Fruit fly (Drosophila melanogaster) whole organism, embryonic: ENCODE measurements around the gene CG42237.
A peak's percentile ranks its signal among the peaks of the same experiment; 100 is the strongest.

ENCODE experiments used
- BEAF-32 ChIP-seq: fragments of 200-800 bp; sonication (Bioruptor generic); optimal IDR thresholded peaks from 3 replicates; lab custom pipeline; 2017; ENCODE audit warnings: missing biosample characterization, missing genetic modification characterization, mild to moderate bottlenecking, moderate library complexity, missing genetic modification reagents
- CG10959 ChIP-seq: fragments of 200-800 bp; sonication (Bioruptor generic); IDR thresholded peaks from 2 replicates; pipeline ENCODE4 v1.3.6; 2022; ENCODE audit warnings: missing biosample characterization, missing genetic modification characterization
- CG11085 ChIP-seq: fragments of 200-800 bp; sonication (Bioruptor generic); IDR thresholded peaks from 2 replicates; pipeline ENCODE4 v1.3.6; 2022; ENCODE audit warnings: missing biosample characterization, missing genetic modification characterization
- CG12104 ChIP-seq: fragments of 200-800 bp; sonication (Bioruptor generic); optimal IDR thresholded peaks from 3 replicates; lab custom pipeline; 2016; ENCODE audit warnings: missing biosample characterization, missing genetic modification characterization
- CG12219 ChIP-seq: fragments of 200-800 bp; sonication (Bioruptor generic); optimal IDR thresholded peaks from 3 replicates; lab custom pipeline; 2018; ENCODE audit warnings: missing biosample characterization, mild to moderate bottlenecking, missing genetic modification characterization
- CG14860 ChIP-seq: fragments of 200-800 bp; sonication (Bioruptor generic); IDR thresholded peaks from 3 replicates; pipeline ENCODE4 v1.3.6; 2022; ENCODE audit warnings: missing biosample characterization, missing genetic modification characterization; ENCODE audit not compliant: partially characterized antibody
- CG16813 ChIP-seq: fragments of 200-800 bp; sonication (Bioruptor generic); IDR thresholded peaks from 3 replicates; pipeline ENCODE4 v1.3.6; 2022; ENCODE audit warnings: missing biosample characterization, missing genetic modification characterization; ENCODE audit not compliant: partially characterized antibody
- CG18476 ChIP-seq: fragments of 200-800 bp; sonication (Bioruptor generic); optimal IDR thresholded peaks from 2 replicates; lab custom pipeline; 2016; ENCODE audit warnings: missing biosample characterization, mild to moderate bottlenecking, missing genetic modification characterization
- CG2129 ChIP-seq: fragments of 200-800 bp; sonication (Bioruptor generic); IDR thresholded peaks from 2 replicates; pipeline ENCODE4 v1.3.6; 2022; ENCODE audit warnings: missing biosample characterization, missing genetic modification characterization; ENCODE audit not compliant: partially characterized antibody
- CG33557 ChIP-seq: fragments of 200-800 bp; sonication (Bioruptor generic); optimal IDR thresholded peaks from 2 replicates; lab custom pipeline; 2019; ENCODE audit warnings: missing biosample characterization, mild to moderate bottlenecking, missing genetic modification characterization, moderate library complexity
- CG34224 ChIP-seq: fragments of 200-800 bp; sonication (Bioruptor generic); IDR thresholded peaks from 3 replicates; pipeline ENCODE4 v1.3.6; 2022; ENCODE audit warnings: missing biosample characterization, missing genetic modification characterization; ENCODE audit not compliant: partially characterized antibody
- CG3847 ChIP-seq: fragments of 200-800 bp; sonication (Bioruptor generic); IDR thresholded peaks from 2 replicates; pipeline ENCODE4 v1.3.6; 2022; ENCODE audit warnings: missing biosample characterization, missing genetic modification characterization
- CG42726 ChIP-seq: fragments of 200-800 bp; sonication (Bioruptor generic); IDR thresholded peaks from 2 replicates; pipeline ENCODE4 v1.3.6; 2022; ENCODE audit warnings: missing biosample characterization, missing genetic modification characterization; ENCODE audit not compliant: partially characterized antibody
- CG4617 ChIP-seq: fragments of 200-800 bp; sonication (Bioruptor generic); optimal IDR thresholded peaks from 3 replicates; lab custom pipeline; 2016; ENCODE audit warnings: missing biosample characterization, missing genetic modification characterization, borderline replicate concordance
- CG6254 ChIP-seq: fragments of 200-800 bp; sonication (Bioruptor generic); optimal IDR thresholded peaks from 3 replicates; lab custom pipeline; 2017; ENCODE audit warnings: mild to moderate bottlenecking, missing biosample characterization, missing genetic modification reagents, missing genetic modification characterization
- CG7839 ChIP-seq: fragments of 200-800 bp; sonication (Bioruptor generic); optimal IDR thresholded peaks from 3 replicates; lab custom pipeline; 2018; ENCODE audit warnings: missing biosample characterization, mild to moderate bottlenecking, missing genetic modification characterization, moderate library complexity
- CG8290 ChIP-seq, 3 experiments: fragments of 200-800 bp; sonication (Bioruptor generic); optimal IDR thresholded peaks; 2 replicates each; lab custom pipeline; 2016 to 2019; ENCODE audit warnings: missing biosample characterization in 3 of 3, missing genetic modification characterization in 3 of 3, mild to moderate bottlenecking in 2 of 3, moderate library complexity in 1 of 3
- CG8478 ChIP-seq: fragments of >200 bp; optimal IDR thresholded peaks from 2 replicates; lab custom pipeline; 2018
- CG8765 ChIP-seq: fragments of 200-800 bp; sonication (Bioruptor generic); IDR thresholded peaks from 2 replicates; pipeline ENCODE4 v1.3.6; 2022; ENCODE audit warnings: missing biosample characterization, missing genetic modification characterization
- CG9437 ChIP-seq: fragments of 200-800 bp; sonication (Bioruptor generic); optimal IDR thresholded peaks from 2 replicates; lab custom pipeline; 2018; ENCODE audit warnings: missing biosample characterization, mild to moderate bottlenecking, missing genetic modification characterization
- CG9797 ChIP-seq: fragments of 200-800 bp; sonication (Bioruptor generic); optimal IDR thresholded peaks from 3 replicates; lab custom pipeline; 2018; ENCODE audit warnings: missing biosample characterization, mild to moderate bottlenecking, missing genetic modification characterization
- Doc2 ChIP-seq: fragments of 200-800 bp; sonication (Bioruptor generic); IDR thresholded peaks from 2 replicates; pipeline ENCODE4 v1.3.6; 2022; ENCODE audit warnings: missing biosample characterization, missing genetic modification characterization
- ERR ChIP-seq: fragments of 200-800 bp; sonication (Bioruptor generic); optimal IDR thresholded peaks from 2 replicates; lab custom pipeline; 2016; ENCODE audit warnings: missing biosample characterization, missing genetic modification characterization
- Gsc ChIP-seq: fragments of 200-800 bp; sonication (Bioruptor generic); IDR thresholded peaks from 2 replicates; pipeline ENCODE4 v1.3.6; 2022; ENCODE audit warnings: missing biosample characterization, missing genetic modification characterization
- H15 ChIP-seq: fragments of 200-800 bp; sonication (Bioruptor generic); IDR thresholded peaks from 3 replicates; pipeline ENCODE4 v1.3.6; 2022; ENCODE audit warnings: missing biosample characterization, missing genetic modification characterization
- HLH4C ChIP-seq: fragments of 200-800 bp; sonication (Bioruptor generic); IDR thresholded peaks from 3 replicates; pipeline ENCODE4 v1.3.6; 2022; ENCODE audit warnings: missing biosample characterization, missing genetic modification characterization; ENCODE audit not compliant: partially characterized antibody
- Hmr ChIP-seq: fragments of 200-800 bp; sonication (Bioruptor generic); optimal IDR thresholded peaks from 3 replicates; lab custom pipeline; 2017; ENCODE audit warnings: mild to moderate bottlenecking, missing biosample characterization, missing genetic modification reagents, missing genetic modification characterization
- MESR4 ChIP-seq: fragments of 200-800 bp; sonication (Bioruptor generic); optimal IDR thresholded peaks from 2 replicates; lab custom pipeline; 2018; ENCODE audit warnings: missing biosample characterization, mild to moderate bottlenecking, missing genetic modification characterization, moderate library complexity
- Mes4 ChIP-seq: fragments of 200-800 bp; sonication (Bioruptor generic); optimal IDR thresholded peaks from 2 replicates; lab custom pipeline; 2016; ENCODE audit warnings: missing biosample characterization, missing genetic modification characterization
- Opbp ChIP-seq: fragments of 200-800 bp; sonication (Bioruptor generic); IDR thresholded peaks from 3 replicates; pipeline ENCODE4 v1.3.6; 2022; ENCODE audit warnings: missing biosample characterization, missing genetic modification characterization; ENCODE audit not compliant: partially characterized antibody
- PHDP ChIP-seq: fragments of 200-800 bp; sonication (Bioruptor generic); optimal IDR thresholded peaks from 3 replicates; lab custom pipeline; 2018; ENCODE audit warnings: missing biosample characterization, mild to moderate bottlenecking, missing genetic modification characterization, moderate library complexity
- Sry-δ ChIP-seq: fragments of 200-800 bp; sonication (Bioruptor generic); optimal IDR thresholded peaks from 2 replicates; lab custom pipeline; 2016; ENCODE audit warnings: missing biosample characterization, missing genetic modification characterization
- amos ChIP-seq: fragments of 200-800 bp; sonication (Bioruptor generic); IDR thresholded peaks from 2 replicates; pipeline ENCODE4 v1.3.6; 2022; ENCODE audit warnings: missing biosample characterization, missing genetic modification characterization; ENCODE audit not compliant: partially characterized antibody
- ato ChIP-seq: fragments of 200-800 bp; sonication (Bioruptor generic); IDR thresholded peaks from 2 replicates; pipeline ENCODE4 v1.3.6; 2022; ENCODE audit warnings: missing biosample characterization, missing genetic modification characterization; ENCODE audit not compliant: partially characterized antibody
- az2 ChIP-seq: fragments of 200-800 bp; sonication (Bioruptor generic); optimal IDR thresholded peaks from 3 replicates; lab custom pipeline; 2016; ENCODE audit warnings: missing biosample characterization, missing genetic modification characterization
- bbx ChIP-seq: fragments of 200-800 bp; sonication (Bioruptor generic); IDR thresholded peaks from 2 replicates; pipeline ENCODE4 v1.3.6; 2022; ENCODE audit warnings: missing biosample characterization, missing genetic modification characterization; ENCODE audit not compliant: partially characterized antibody
- croc ChIP-seq: fragments of 200-800 bp; sonication (Bioruptor generic); conservative IDR thresholded peaks from 3 replicates; pipeline ENCODE4 v1.3.6; 2022; ENCODE audit warnings: missing biosample characterization, missing genetic modification characterization
- crol ChIP-seq: fragments of 200-800 bp; sonication (Bioruptor generic); IDR thresholded peaks from 2 replicates; pipeline ENCODE4 v1.3.6; 2022; ENCODE audit warnings: missing biosample characterization, missing genetic modification characterization
- kay ChIP-seq: fragments of 200-800 bp; sonication (Bioruptor generic); optimal IDR thresholded peaks from 2 replicates; lab custom pipeline; 2016; ENCODE audit warnings: missing biosample characterization, missing genetic modification characterization
- klu ChIP-seq: fragments of 200-800 bp; sonication (Bioruptor generic); IDR thresholded peaks from 2 replicates; pipeline ENCODE4 v1.3.6; 2022; ENCODE audit warnings: missing biosample characterization, missing genetic modification characterization
- lilli ChIP-seq: fragments of 200-800 bp; sonication (Bioruptor generic); optimal IDR thresholded peaks from 3 replicates; lab custom pipeline; 2016; ENCODE audit warnings: missing biosample characterization, missing genetic modification characterization
- lmd ChIP-seq: fragments of 200-800 bp; sonication (Bioruptor generic); IDR thresholded peaks from 2 replicates; pipeline ENCODE4 v1.3.6; 2022; ENCODE audit warnings: missing biosample characterization, missing genetic modification characterization
- nom ChIP-seq: fragments of 200-800 bp; sonication (Bioruptor generic); optimal IDR thresholded peaks from 2 replicates; lab custom pipeline; 2017; ENCODE audit warnings: missing biosample characterization, missing genetic modification characterization, mild to moderate bottlenecking, moderate library complexity, missing genetic modification reagents
- sens ChIP-seq: fragments of 200-800 bp; sonication (Bioruptor generic); peaks from one replicate; lab custom pipeline; 2016; ENCODE audit warnings: missing biosample characterization, missing genetic modification characterization
- tap ChIP-seq: fragments of 200-800 bp; optimal IDR thresholded peaks from 3 replicates; lab custom pipeline; 2019; ENCODE audit warnings: missing biosample characterization, mild to moderate bottlenecking, missing genetic modification characterization, moderate library complexity
- tna ChIP-seq: fragments of 200-800 bp; sonication (Bioruptor generic); IDR thresholded peaks from 2 replicates; pipeline ENCODE4 v1.3.6; 2022; ENCODE audit warnings: missing biosample characterization, missing genetic modification characterization; ENCODE audit not compliant: partially characterized antibody
- trem ChIP-seq: fragments of 200-800 bp; optimal IDR thresholded peaks from 3 replicates; lab custom pipeline; 2019; ENCODE audit warnings: missing biosample characterization, mild to moderate bottlenecking, missing genetic modification characterization, moderate library complexity
- zf30C ChIP-seq: fragments of 200-800 bp; sonication (Bioruptor generic); optimal IDR thresholded peaks from 3 replicates; lab custom pipeline; 2018; ENCODE audit warnings: missing biosample characterization, mild to moderate bottlenecking, missing genetic modification characterization

CG42237 gene

DNA sequence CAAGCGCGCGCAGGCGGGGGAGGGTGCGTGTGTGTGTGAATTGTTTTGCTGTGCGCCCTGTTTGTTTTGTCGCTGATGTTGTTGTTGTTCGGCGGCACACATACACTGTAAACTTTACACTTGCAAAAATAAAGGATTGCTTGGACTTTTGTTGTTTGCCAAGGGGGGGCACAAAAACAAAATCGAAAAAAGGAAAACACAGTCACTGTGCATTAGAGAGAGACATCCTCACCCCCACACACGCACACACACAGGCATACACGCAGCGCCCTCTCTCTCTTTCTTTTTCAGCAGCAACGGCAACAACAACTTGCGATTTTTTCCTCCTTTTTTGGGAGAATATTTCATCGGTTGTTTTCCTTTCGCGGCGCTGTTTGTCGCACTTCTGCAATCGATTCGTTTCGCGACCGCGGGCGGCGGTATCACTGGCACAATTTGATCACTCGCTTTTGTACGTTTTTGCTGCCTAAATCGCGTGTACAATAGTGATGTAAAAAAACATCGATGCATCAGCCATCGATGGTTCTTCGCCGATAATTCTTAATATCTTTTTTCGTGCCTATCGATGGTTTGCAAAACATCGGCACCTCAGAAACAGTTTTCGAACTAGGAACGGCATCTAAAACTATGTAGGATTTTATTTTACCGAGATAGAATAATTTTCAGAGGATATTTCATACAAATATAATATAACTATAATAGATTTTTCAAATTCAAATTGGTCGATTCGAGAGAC lies 24.8 kb upstream of the CG42237 start, which contains the start of gene hep:
Gene hep, minus strand, starts transcription at position 515 of the 736 bp plus-strand sequence.
- TF ChIP-seq BEAF-32 (GFP tag; lab: Kevin White, UChicago) (peak; percentile 77), Sry-δ (peak; percentile 82), tap (tag; lab: Kevin White, UChicago) (no peak), CG4617 (GFP tag; lab: Kevin White, UChicago) (peak; percentile 82), CG16813 (GFP tag; lab: Robert Waterston, UW) (peak; percentile 87), bbx (GFP tag; lab: Robert Waterston, UW) (peak; percentile 89), crol (GFP tag; lab: Robert Waterston, UW) (peak; percentile 81), CG18476 (GFP tag; lab: Kevin White, UChicago) (no peak), trem (no peak), CG9797 (GFP tag; lab: Kevin White, UChicago) (no peak), ato (GFP tag; lab: Robert Waterston, UW) (peak; percentile 81), lmd (no peak), CG11085 (GFP tag; lab: Robert Waterston, UW) (no peak), CG42726 (GFP tag; lab: Robert Waterston, UW) (peak; percentile 90), H15 (GFP tag; lab: Robert Waterston, UW) (no peak), ERR (no peak), tna (GFP tag; lab: Robert Waterston, UW) (peak; percentile 81), Mes4 (GFP tag; lab: Kevin White, UChicago) (no peak), CG6254 (GFP tag; lab: Kevin White, UChicago) (no peak), CG7839 (tag; lab: Kevin White, UChicago) (no peak), nom (peak; percentile 35), sens (GFP tag; lab: Kevin White, UChicago) (peak; percentile 58), CG12219 (GFP tag; lab: Kevin White, UChicago) (no peak), Opbp (GFP tag; lab: Robert Waterston, UW) (peak; percentile 93), HLH4C (GFP tag; lab: Robert Waterston, UW) (peak; percentile 86), CG8290 (GFP tag; optimal IDR thresholded peaks at IDR 0.05; lab: Kevin White, UChicago) (no peak), CG8290 (tag; optimal IDR thresholded peaks at IDR 0.05; lab: Kevin White, UChicago) (peak in 1 of 2 experiments; percentile 37), CG10959 (GFP tag; lab: Robert Waterston, UW) (no peak), PHDP (tag; lab: Kevin White, UChicago) (no peak), amos (GFP tag; lab: Robert Waterston, UW) (peak; percentile 95), CG2129 (peak; percentile 57), az2 (GFP tag; lab: Kevin White, UChicago) (no peak), CG9437 (GFP tag; lab: Kevin White, UChicago) (no peak), CG34224 (peak; percentile 54), CG14860 (GFP tag; lab: Robert Waterston, UW) (peak; percentile 77), CG3847 (GFP tag; lab: Robert Waterston, UW) (0 out of 2 replicates have a peak, but pooled peaks have one; percentile 17), CG12104 (GFP tag; lab: Kevin White, UChicago) (no peak), lilli (GFP tag; lab: Kevin White, UChicago) (no peak), Doc2 (GFP tag; lab: Robert Waterston, UW) (no peak), CG33557 (GFP tag; lab: Kevin White, UChicago) (no peak), CG8765 (GFP tag; lab: Robert Waterston, UW) (no peak), Gsc (GFP tag; lab: Robert Waterston, UW) (no peak), croc (no peak), kay (GFP tag; lab: Kevin White, UChicago) (no peak), Hmr (GFP tag; lab: Kevin White, UChicago) (no peak), CG8478 (peak; percentile 87), klu (GFP tag; lab: Robert Waterston, UW) (peak; percentile 56; the same call in 1 of the 2 replicates), zf30C (GFP tag; lab: Kevin White, UChicago) (no peak), MESR4 (GFP tag; lab: Kevin White, UChicago) (peak; percentile 83)
